Fruit fly (Drosophila melanogaster) whole organism, embryonic: ENCODE results near the gene gro.

Experiments
- CG10209 ChIP-seq: fragments of 200-800 bp; sonication (Bioruptor generic); optimal IDR thresholded peaks from 3 replicates; lab custom pipeline; 2017; ENCODE audit warnings: missing biosample characterization, mild to moderate bottlenecking, missing genetic modification characterization, missing genetic modification reagents
- CG11398 ChIP-seq: fragments of 200-800 bp; sonication (Bioruptor generic); optimal IDR thresholded peaks from 2 replicates; lab custom pipeline; 2016; ENCODE audit warnings: missing biosample characterization, missing genetic modification characterization
- CG11723 ChIP-seq: fragments of 200-800 bp; sonication (Bioruptor generic); optimal IDR thresholded peaks from 2 replicates; lab custom pipeline; 2017; ENCODE audit warnings: missing biosample characterization, mild to moderate bottlenecking, missing genetic modification characterization
- CG12299 ChIP-seq: fragments of 200-800 bp; sonication (Bioruptor generic); optimal IDR thresholded peaks from 2 replicates; lab custom pipeline; 2018; ENCODE audit warnings: missing biosample characterization, mild to moderate bottlenecking, missing genetic modification characterization
- CG12659 ChIP-seq: fragments of 200-800 bp; sonication (Bioruptor generic); optimal IDR thresholded peaks from 3 replicates; lab custom pipeline; 2017; ENCODE audit warnings: mild to moderate bottlenecking, missing biosample characterization, missing genetic modification reagents, missing genetic modification characterization
- CG13424 ChIP-seq: fragments of 200-800 bp; sonication (Bioruptor generic); optimal IDR thresholded peaks from 2 replicates; lab custom pipeline; 2019; ENCODE audit warnings: missing biosample characterization, mild to moderate bottlenecking, missing genetic modification characterization, moderate library complexity
- CG1602 ChIP-seq: fragments of 200-800 bp; sonication (Bioruptor generic); optimal IDR thresholded peaks from 3 replicates; lab custom pipeline; 2016; ENCODE audit warnings: missing biosample characterization, missing genetic modification characterization
- CG16779 ChIP-seq: fragments of 200-800 bp; sonication (Bioruptor generic); IDR thresholded peaks from 2 replicates; pipeline ENCODE4 v1.3.6; 2022; ENCODE audit warnings: missing biosample characterization, missing genetic modification characterization
- CG16815 ChIP-seq: fragments of 200-800 bp; sonication (Bioruptor generic); optimal IDR thresholded peaks from 3 replicates; lab custom pipeline; 2017; ENCODE audit warnings: missing biosample characterization, mild to moderate bottlenecking, missing genetic modification characterization
- CG17186 ChIP-seq: fragments of 200-800 bp; sonication (Bioruptor generic); optimal IDR thresholded peaks from 3 replicates; lab custom pipeline; 2017; ENCODE audit warnings: missing biosample characterization, missing genetic modification reagents, missing genetic modification characterization
- CG1832 ChIP-seq: fragments of 200-800 bp; sonication (Bioruptor generic); optimal IDR thresholded peaks from 2 replicates; lab custom pipeline; 2017; ENCODE audit warnings: missing biosample characterization, mild to moderate bottlenecking, missing genetic modification characterization, inconsistent platforms
- CG2678 ChIP-seq: fragments of 200-800 bp; sonication (Bioruptor generic); optimal IDR thresholded peaks from 3 replicates; lab custom pipeline; 2019; ENCODE audit warnings: missing biosample characterization, mild to moderate bottlenecking, missing genetic modification characterization, moderate library complexity
- CG30020 ChIP-seq: fragments of 200-800 bp; optimal IDR thresholded peaks from 2 replicates; lab custom pipeline; 2019; ENCODE audit warnings: missing biosample characterization, mild to moderate bottlenecking, missing genetic modification characterization, moderate library complexity
- CG4854 ChIP-seq: fragments of 200-800 bp; sonication (Bioruptor generic); optimal IDR thresholded peaks from 2 replicates; lab custom pipeline; 2016; ENCODE audit warnings: missing biosample characterization, missing genetic modification characterization, inconsistent platforms
- CG7556 ChIP-seq: fragments of 200-800 bp; sonication (Bioruptor generic); optimal IDR thresholded peaks from 2 replicates; lab custom pipeline; 2017; ENCODE audit warnings: missing biosample characterization, mild to moderate bottlenecking, missing genetic modification characterization
- CG8359 ChIP-seq: fragments of 200-800 bp; sonication (Bioruptor generic); optimal IDR thresholded peaks from 2 replicates; lab custom pipeline; 2017; ENCODE audit warnings: missing biosample characterization, mild to moderate bottlenecking, missing genetic modification characterization, borderline replicate concordance
- CG9876 ChIP-seq: fragments of 200-800 bp; sonication (Bioruptor generic); optimal IDR thresholded peaks from 2 replicates; lab custom pipeline; 2016; ENCODE audit warnings: missing biosample characterization, missing genetic modification characterization
- CkIIα-i1 ChIP-seq: fragments of 200-800 bp; sonication (Bioruptor generic); IDR thresholded peaks from 2 replicates; pipeline ENCODE4 v1.3.6; 2022; ENCODE audit warnings: missing biosample characterization, missing genetic modification characterization
- Dfd ChIP-seq, 2 experiments: fragments of >200 bp; optimal IDR thresholded peaks; 2 replicates each; lab custom pipeline; 2017; ENCODE audit warnings: missing biosample characterization in 2 of 2, missing genetic modification characterization in 2 of 2
- Dll ChIP-seq: fragments of 200-800 bp; sonication (Bioruptor generic); IDR thresholded peaks from 4 replicates; pipeline ENCODE4 v1.3.6; 2022; ENCODE audit warnings: missing biosample characterization, missing genetic modification characterization; ENCODE audit not compliant: partially characterized antibody
- Hey ChIP-seq: fragments of 200-800 bp; sonication (Bioruptor generic); optimal IDR thresholded peaks from 3 replicates; lab custom pipeline; 2018; ENCODE audit warnings: missing biosample characterization, mild to moderate bottlenecking, missing genetic modification characterization
- Hmx ChIP-seq: fragments of 200-800 bp; sonication (Bioruptor generic); optimal IDR thresholded peaks from 2 replicates; lab custom pipeline; 2016; ENCODE audit warnings: missing biosample characterization, missing genetic modification characterization
- Hr78 ChIP-seq, 2 experiments: fragments of 200-800 bp in 1 of 2; fragments of >200 bp in 1 of 2; sonication (Bioruptor generic) in 1 of 2; optimal IDR thresholded peaks; 2 replicates each; lab custom pipeline; 2017 to 2019; ENCODE audit warnings: missing biosample characterization in 2 of 2, missing genetic modification characterization in 2 of 2, mild to moderate bottlenecking in 1 of 2, moderate library complexity in 1 of 2
- MBD-R2 ChIP-seq: fragments of 200-800 bp; sonication (Bioruptor generic); IDR thresholded peaks from 2 replicates; pipeline ENCODE4 v1.3.6; 2022; ENCODE audit warnings: missing biosample characterization, missing genetic modification characterization
- Poxn ChIP-seq: fragments of 200-800 bp; sonication (Bioruptor generic); IDR thresholded peaks from 2 replicates; pipeline ENCODE4 v1.3.6; 2022; ENCODE audit warnings: missing biosample characterization, missing genetic modification characterization
- Side ChIP-seq: fragments of 200-800 bp; sonication (Bioruptor generic); optimal IDR thresholded peaks from 2 replicates; lab custom pipeline; 2016; ENCODE audit warnings: missing biosample characterization, missing genetic modification characterization
- Sox102F ChIP-seq: fragments of 200-800 bp; sonication (Bioruptor generic); optimal IDR thresholded peaks from 2 replicates; lab custom pipeline; 2018; ENCODE audit warnings: missing biosample characterization, mild to moderate bottlenecking, missing genetic modification characterization, moderate library complexity
- Spps ChIP-seq: fragments of 200-800 bp; sonication (Bioruptor generic); optimal IDR thresholded peaks from 2 replicates; lab custom pipeline; 2018; ENCODE audit warnings: missing biosample characterization, mild to moderate bottlenecking, missing genetic modification characterization
- Xbp1 ChIP-seq: fragments of 200-800 bp; sonication (Bioruptor generic); optimal IDR thresholded peaks from 3 replicates; lab custom pipeline; 2016; ENCODE audit warnings: missing biosample characterization, mild to moderate bottlenecking, missing genetic modification characterization
- ap ChIP-seq: fragments of 200-800 bp; sonication (Bioruptor generic); IDR thresholded peaks from 2 replicates; pipeline ENCODE4 v1.3.6; 2022; ENCODE audit warnings: missing biosample characterization, missing genetic modification characterization
- ara ChIP-seq: fragments of 200-800 bp; sonication (Bioruptor generic); IDR thresholded peaks from 2 replicates; pipeline ENCODE4 v1.3.6; 2022; ENCODE audit warnings: missing biosample characterization, missing genetic modification characterization
- bowl ChIP-seq: fragments of 200-800 bp; sonication (Bioruptor generic); IDR thresholded peaks from 2 replicates; pipeline ENCODE4 v1.3.6; 2022; ENCODE audit warnings: missing biosample characterization, missing genetic modification characterization
- cg ChIP-seq: fragments of 200-800 bp; sonication (Bioruptor generic); optimal IDR thresholded peaks from 3 replicates; lab custom pipeline; 2019; ENCODE audit warnings: missing biosample characterization, mild to moderate bottlenecking, missing genetic modification characterization, moderate library complexity
- crp ChIP-seq, 2 experiments: fragments of 200-800 bp; sonication (Bioruptor generic); optimal IDR thresholded peaks; 2 replicates in 1 of 2; 3 replicates in 1 of 2; lab custom pipeline; 2017; ENCODE audit warnings: missing biosample characterization in 2 of 2, missing genetic modification characterization in 2 of 2, mild to moderate bottlenecking in 1 of 2, moderate library complexity in 1 of 2
- gro ChIP-seq: fragments of 200-800 bp; sonication (Bioruptor generic); optimal IDR thresholded peaks from 2 replicates; lab custom pipeline; 2016; ENCODE audit warnings: missing biosample characterization, missing genetic modification characterization
- h ChIP-seq: fragments of >200 bp; optimal IDR thresholded peaks from 2 replicates; lab custom pipeline; 2017
- hth ChIP-seq: fragments of >200 bp; optimal IDR thresholded peaks from 2 replicates; lab custom pipeline; 2017; ENCODE audit warnings: inconsistent platforms
- jing ChIP-seq: fragments of 200-800 bp; sonication (Bioruptor generic); optimal IDR thresholded peaks from 2 replicates; lab custom pipeline; 2018; ENCODE audit warnings: missing biosample characterization, mild to moderate bottlenecking, missing genetic modification characterization
- odd ChIP-seq: fragments of 200-800 bp; sonication (Bioruptor generic); optimal IDR thresholded peaks from 2 replicates; lab custom pipeline; 2017; ENCODE audit warnings: missing biosample characterization, mild to moderate bottlenecking, missing genetic modification characterization
- onecut ChIP-seq: fragments of 200-800 bp; sonication (Bioruptor generic); IDR thresholded peaks from 2 replicates; pipeline ENCODE4 v1.3.6; 2022; ENCODE audit warnings: missing biosample characterization, missing genetic modification characterization
- org-1 ChIP-seq: fragments of 200-800 bp; sonication (Bioruptor generic); optimal IDR thresholded peaks from 2 replicates; lab custom pipeline; 2017; ENCODE audit warnings: missing biosample characterization, missing genetic modification characterization
- p53 ChIP-seq: fragments of 200-800 bp; sonication (Bioruptor generic); optimal IDR thresholded peaks from 2 replicates; lab custom pipeline; 2016; ENCODE audit warnings: missing biosample characterization, missing genetic modification characterization
- pnt ChIP-seq: fragments of 200-800 bp; sonication (Bioruptor generic); optimal IDR thresholded peaks from 3 replicates; lab custom pipeline; 2016; ENCODE audit warnings: missing biosample characterization, missing genetic modification characterization
- prd ChIP-seq, 3 experiments: fragments of >200 bp in 2 of 3; fragments of 200-800 bp in 1 of 3; sonication (Bioruptor generic) in 1 of 3; optimal IDR thresholded peaks in 2 of 3; IDR thresholded peaks in 1 of 3; 2 replicates in 2 of 3; 3 replicates in 1 of 3; pipeline versions ENCODE4 v1.3.6 to Lab custom; 2017 to 2022; ENCODE audit warnings: missing biosample characterization in 1 of 3, missing genetic modification characterization in 1 of 3
- ranshi ChIP-seq: fragments of 200-800 bp; sonication (Bioruptor generic); IDR thresholded peaks from 2 replicates; pipeline ENCODE4 v1.3.6; 2022; ENCODE audit warnings: missing biosample characterization, missing genetic modification characterization
- salm ChIP-seq: fragments of 200-800 bp; sonication (Bioruptor generic); optimal IDR thresholded peaks from 2 replicates; lab custom pipeline; 2018; ENCODE audit warnings: missing biosample characterization, mild to moderate bottlenecking, missing genetic modification characterization
- sr ChIP-seq: fragments of 200-800 bp; sonication (Bioruptor generic); IDR thresholded peaks from 3 replicates; pipeline ENCODE4 v1.3.6; 2022; ENCODE audit warnings: missing biosample characterization, missing genetic modification characterization
- sug ChIP-seq: fragments of 200-800 bp; optimal IDR thresholded peaks from 2 replicates; lab custom pipeline; 2019; ENCODE audit warnings: missing biosample characterization, mild to moderate bottlenecking, missing genetic modification characterization, moderate library complexity
- tgo ChIP-seq: fragments of 200-800 bp; sonication (Bioruptor generic); IDR thresholded peaks from 3 replicates; pipeline ENCODE4 v1.3.6; 2022; ENCODE audit warnings: missing biosample characterization, missing genetic modification characterization
- tin ChIP-seq: fragments of 200-800 bp; sonication (Bioruptor generic); optimal IDR thresholded peaks from 3 replicates; lab custom pipeline; 2016; ENCODE audit warnings: missing biosample characterization, missing genetic modification characterization

The gro gene

DNA sequence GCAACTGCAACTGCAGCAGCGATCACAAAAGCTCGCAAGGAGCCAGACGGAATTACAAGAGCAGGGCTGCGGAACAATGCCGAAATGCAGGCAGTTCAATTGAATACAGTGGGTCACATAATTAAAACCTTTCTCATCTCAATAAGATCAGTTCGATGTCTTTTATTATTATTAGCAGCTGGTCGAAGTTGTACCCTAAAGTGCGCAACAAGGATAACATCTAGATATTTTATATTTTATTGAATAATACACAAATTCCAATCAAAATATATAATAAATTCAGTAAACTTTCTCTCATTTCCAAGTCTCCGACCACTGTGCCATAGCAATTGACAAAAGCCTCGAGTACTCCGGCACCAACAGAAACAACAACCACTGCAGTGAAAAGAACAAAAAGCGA is 26.6 kb downstream of the gro start:
- TF ChIP-seq CG13424 (tag; lab: Kevin White, UChicago) = no peak
- no peak for TF ChIP-seq jing (GFP tag; lab: Kevin White, UChicago)
- no peak for TF ChIP-seq Hmx (GFP tag; lab: Kevin White, UChicago)
- TF ChIP-seq Spps = no peak
- no peak for TF ChIP-seq CG1832 (GFP tag; lab: Kevin White, UChicago)
- no peak for TF ChIP-seq CG4854 (GFP tag; lab: Kevin White, UChicago)
- TF ChIP-seq cg (GFP tag; lab: Kevin White, UChicago) = no peak
- TF ChIP-seq Hey (tag; lab: Kevin White, UChicago) = no peak
- TF ChIP-seq CG17186 = no peak
- no peak for TF ChIP-seq CG8359 (GFP tag; lab: Kevin White, UChicago)
- no peak for TF ChIP-seq Xbp1
- no peak for TF ChIP-seq ranshi (GFP tag; lab: Robert Waterston, UW)
- no peak for TF ChIP-seq CG12299 (tag; lab: Kevin White, UChicago)
- TF ChIP-seq CG12659 (GFP tag; lab: Kevin White, UChicago) = no peak

DNA sequence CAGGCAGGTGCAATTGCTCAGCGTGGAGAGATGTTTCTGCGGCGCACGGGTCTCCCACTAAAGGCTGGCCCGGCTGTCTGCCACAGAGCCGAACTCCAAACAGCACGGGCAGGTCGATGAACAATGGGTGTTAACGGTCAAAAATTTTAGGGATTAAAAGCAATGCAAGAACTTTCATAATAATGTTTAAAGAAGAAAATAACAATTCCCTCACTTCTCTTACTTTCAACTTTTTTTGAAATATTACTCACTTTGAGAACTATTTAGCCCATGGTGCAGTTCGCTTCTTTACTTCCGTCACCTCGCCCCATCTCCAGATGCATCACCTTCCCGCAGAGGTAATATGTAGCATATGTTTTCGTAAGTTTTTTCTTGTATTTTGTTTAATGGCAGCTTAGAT is 30.9 kb downstream of the gro start:
- TF ChIP-seq CG7556 (GFP tag; lab: Kevin White, UChicago) (no peak), tgo (peak; percentile 49; the same call in 2 of the 3 replicates), prd (optimal IDR thresholded peaks at IDR 0.05; lab: Kevin White, UChicago) (no peak), prd (GFP tag; IDR thresholded peaks at IDR 0.05; lab: Robert Waterston, UW) (peak; percentile 63; the same call in 2 of the 3 replicates), CG2678 (tag; lab: Kevin White, UChicago) (no peak), sr (no peak), Poxn (GFP tag; lab: Robert Waterston, UW) (no peak), onecut (no peak), CG13424 (tag; lab: Kevin White, UChicago) (peak; percentile 1), h (lab: Kevin White, UChicago) (no peak), CG10209 (GFP tag; lab: Kevin White, UChicago) (no peak), CG11398 (no peak), gro (GFP tag; lab: Kevin White, UChicago) (no peak), CG1602 (GFP tag; lab: Kevin White, UChicago) (peak; percentile 15), salm (no peak), Dfd (GFP tag; optimal IDR thresholded peaks at IDR 0.05; lab: Kevin White, UChicago) (no peak), CG9876 (GFP tag; lab: Kevin White, UChicago) (no peak), pnt (GFP tag; lab: Kevin White, UChicago) (no peak), hth (lab: Kevin White, UChicago) (no peak), org-1 (GFP tag; lab: Kevin White, UChicago) (no peak), odd (GFP tag; lab: Kevin White, UChicago) (no peak), tin (GFP tag; lab: Kevin White, UChicago) (no peak), CG11723 (GFP tag; lab: Kevin White, UChicago) (no peak), CG16815 (GFP tag; lab: Kevin White, UChicago) (no peak), sug (no peak), Sox102F (peak; percentile 55), bowl (GFP tag; lab: Robert Waterston, UW) (no peak), jing (GFP tag; lab: Kevin White, UChicago) (no peak), crp (GFP tag; optimal IDR thresholded peaks at IDR 0.05; lab: Kevin White, UChicago) (no peak), p53 (GFP tag; lab: Kevin White, UChicago) (no peak), CG16779 (GFP tag; lab: Robert Waterston, UW) (no peak), MBD-R2 (GFP tag; lab: Robert Waterston, UW) (no peak), ara (GFP tag; lab: Robert Waterston, UW) (peak; percentile 57; the same call in 1 of the 2 replicates), Hr78 (GFP tag; optimal IDR thresholded peaks at IDR 0.05; lab: Kevin White, UChicago) (no peak), CG30020 (tag; lab: Kevin White, UChicago) (no peak), Dll (GFP tag; lab: Robert Waterston, UW) (no peak), Side (GFP tag; lab: Kevin White, UChicago) (no peak), ap (GFP tag; lab: Robert Waterston, UW) (peak; percentile 34; the same call in 1 of the 2 replicates), CkIIα-i1 (no peak)
